Fruit fly (Drosophila melanogaster): ENCODE data around the gene beg.

beg gene

DNA sequence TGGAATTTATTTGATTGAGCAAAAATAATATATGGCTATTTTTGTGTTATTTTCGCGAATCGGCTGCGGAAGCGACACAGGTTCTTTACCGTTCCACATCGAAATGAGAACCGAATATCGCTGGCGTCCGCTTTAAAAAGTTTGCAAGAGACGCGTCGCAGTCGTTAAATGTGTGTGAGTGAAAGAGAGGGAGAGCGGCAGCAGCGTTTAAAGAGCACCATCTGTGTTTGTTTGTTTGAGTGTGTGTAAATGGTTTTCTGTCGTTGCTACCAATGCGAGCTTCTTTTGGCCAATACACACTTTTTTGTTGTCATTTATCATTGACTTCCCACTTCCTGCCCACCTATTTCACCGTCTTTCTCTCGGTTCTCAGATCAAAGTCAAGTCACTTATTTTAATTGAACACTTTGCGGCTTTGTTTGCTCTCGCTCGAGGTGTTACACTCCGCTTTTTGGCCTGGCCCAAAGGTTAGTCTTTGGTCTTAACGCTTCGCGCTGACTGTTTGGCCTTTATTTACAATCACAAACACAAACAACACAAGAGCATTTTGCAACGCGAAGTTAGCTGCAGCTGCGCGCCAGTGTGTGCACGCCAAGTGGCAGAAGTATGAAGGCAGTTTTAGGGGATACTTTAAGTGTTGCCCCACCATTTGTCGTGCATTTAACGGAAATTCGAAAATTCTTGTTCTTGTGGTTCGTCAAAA is 23.3 kb upstream of the beg start, which contains the start of gene CG3764:
CG3764 (minus strand) TSS at position 549 of the 703 bp plus-strand sequence.
- TF ChIP-seq CG32264 (GFP tag; optimal IDR thresholded peaks at IDR 0.05) (no peak), dmrt93B (GFP tag; optimal IDR thresholded peaks at IDR 0.05) (peak; percentile 79), br (GFP tag; optimal IDR thresholded peaks at IDR 0.05) (peak; percentile 65), CG9705 (GFP tag; optimal IDR thresholded peaks at IDR 0.05) (peak; percentile 77), dl (GFP tag; optimal IDR thresholded peaks at IDR 0.05; ENCODE audit: insufficient read depth in 1 of 2, partially characterized antibody in 2 of 2) (peak; percentile 71 to 86), Dif (GFP tag; optimal IDR thresholded peaks at IDR 0.05; ENCODE audit: partially characterized antibody) (peak; percentile 88), Rel (GFP tag; optimal IDR thresholded peaks at IDR 0.05) (peak; percentile 60), Rel (tag; optimal IDR thresholded peaks at IDR 0.05) (peak; percentile 80), lola (GFP tag; optimal IDR thresholded peaks at IDR 0.05) (no peak), dsf (GFP tag; optimal IDR thresholded peaks at IDR 0.05; ENCODE audit: borderline replicate concordance) (peak; percentile 12), HLH106 (tag; optimal IDR thresholded peaks at IDR 0.05) (peak; percentile 69), psq (GFP tag; optimal IDR thresholded peaks at IDR 0.05) (peak; percentile 61), foxo (GFP tag; optimal IDR thresholded peaks at IDR 0.05) (peak in 1 of 2 experiments; percentile 60), woc (GFP tag; optimal IDR thresholded peaks at IDR 0.05) (no peak), Dfd (GFP tag; optimal IDR thresholded peaks at IDR 0.05) (no peak), OdsH (GFP tag; optimal IDR thresholded peaks at IDR 0.05) (peak; percentile 58), ey (GFP tag; optimal IDR thresholded peaks at IDR 0.05) (peak; percentile 33), Hnf4 (GFP tag; optimal IDR thresholded peaks at IDR 0.05) (no peak), Hr83 (GFP tag; optimal IDR thresholded peaks at IDR 0.05; ENCODE audit: poor library complexity, severe bottlenecking) (peak; percentile 83), rgr (GFP tag; optimal IDR thresholded peaks at IDR 0.05) (peak; percentile 86), fru (GFP tag; optimal IDR thresholded peaks at IDR 0.05) (peak; percentile 56), Sp1 (GFP tag; optimal IDR thresholded peaks at IDR 0.05) (peak; percentile 69), usp (GFP tag; optimal IDR thresholded peaks at IDR 0.05) (no peak), Myc (optimal IDR thresholded peaks at IDR 0.05) (no peak), N (GFP tag; optimal IDR thresholded peaks at IDR 0.05) (no peak), Hr78 (GFP tag; optimal IDR thresholded peaks at IDR 0.05) (no peak), jim (GFP tag; optimal IDR thresholded peaks at IDR 0.05) (no peak), h (GFP tag; optimal IDR thresholded peaks at IDR 0.05) (peak; percentile 75)

DNA sequence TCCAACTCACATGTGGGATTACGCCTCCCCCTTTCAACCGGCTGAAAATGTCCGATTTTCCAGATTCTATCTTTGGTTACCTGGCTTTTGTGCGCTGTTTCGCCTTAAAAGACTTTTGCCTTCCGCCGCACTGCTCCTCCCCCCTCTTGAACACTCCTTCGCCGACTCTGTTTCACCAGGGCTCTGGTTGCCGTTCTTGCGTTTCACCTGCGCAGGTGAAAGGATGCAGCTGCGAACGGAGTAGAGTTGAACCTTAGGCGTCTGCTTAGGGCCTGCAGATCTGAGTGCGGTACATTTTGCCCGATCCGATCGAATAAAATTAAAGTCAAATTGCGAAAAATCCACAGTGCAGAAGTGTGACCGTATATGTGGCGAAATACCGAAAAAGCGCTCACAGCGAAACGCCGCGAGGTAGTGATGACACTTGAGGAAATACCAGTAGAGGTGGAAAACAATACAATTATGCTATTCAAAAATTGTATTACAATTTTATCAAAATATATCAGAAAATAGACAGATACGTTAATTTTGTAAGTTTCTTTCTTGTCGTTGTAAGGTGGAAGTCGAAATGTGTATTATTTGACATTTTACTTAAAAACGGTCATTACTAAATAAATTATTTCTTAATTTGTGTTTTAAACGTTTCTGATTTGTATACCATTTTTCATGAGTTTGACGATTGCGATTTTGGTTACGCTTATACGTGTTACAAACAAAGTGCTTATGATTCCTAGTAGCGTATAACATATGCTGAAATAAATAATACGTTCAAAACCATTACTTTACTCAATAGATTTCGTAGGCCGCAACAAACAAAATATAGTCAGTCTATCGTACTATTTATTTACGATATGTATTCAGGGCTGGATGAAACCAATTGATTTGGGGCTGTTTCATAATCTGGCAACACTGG is 19.5 kb upstream of the beg start, which contains the start of the genes CG6664 and CG7728:
CG6664 (minus strand) TSS at position 518 of the 913 bp plus-strand sequence.
CG7728 (plus strand) TSS at position 874 of the 913 bp plus-strand sequence.
- no peak for TF ChIP-seq Mio (GFP tag; optimal IDR thresholded peaks at IDR 0.05)
- TF ChIP-seq br (GFP tag; optimal IDR thresholded peaks at IDR 0.05) = peak; percentile 5
- no peak for TF ChIP-seq Dif (GFP tag; optimal IDR thresholded peaks at IDR 0.05; ENCODE audit: partially characterized antibody)
- no peak for TF ChIP-seq CG32264 (GFP tag; optimal IDR thresholded peaks at IDR 0.05)
- TF ChIP-seq ey (GFP tag; optimal IDR thresholded peaks at IDR 0.05) = peak; percentile 47
- TF ChIP-seq Hr83 (GFP tag; optimal IDR thresholded peaks at IDR 0.05; ENCODE audit: poor library complexity, severe bottlenecking) = peak; percentile 15
- TF ChIP-seq usp (GFP tag; optimal IDR thresholded peaks at IDR 0.05) = no peak
- TF ChIP-seq Abd-B (GFP tag; optimal IDR thresholded peaks at IDR 0.05) = no peak
- TF ChIP-seq dsf (GFP tag; optimal IDR thresholded peaks at IDR 0.05; ENCODE audit: borderline replicate concordance) = no peak
- peak; percentile 50 for TF ChIP-seq dmrt93B (GFP tag; optimal IDR thresholded peaks at IDR 0.05)
- TF ChIP-seq foxo (GFP tag; optimal IDR thresholded peaks at IDR 0.05) = peak in 1 of 2 experiments; percentile 72
- TF ChIP-seq rgr (GFP tag; optimal IDR thresholded peaks at IDR 0.05) = peak; percentile 9
- no peak for TF ChIP-seq sage (GFP tag; optimal IDR thresholded peaks at IDR 0.05)
- peak; percentile 66 for TF ChIP-seq HLH106 (tag; optimal IDR thresholded peaks at IDR 0.05)
- no peak for TF ChIP-seq Rel (GFP tag; optimal IDR thresholded peaks at IDR 0.05)
- TF ChIP-seq Rel (tag; optimal IDR thresholded peaks at IDR 0.05) = peak; percentile 40
- TF ChIP-seq pan (optimal IDR thresholded peaks at IDR 0.05) = no peak
- TF ChIP-seq jim (GFP tag; optimal IDR thresholded peaks at IDR 0.05) = peak; percentile 4
- TF ChIP-seq OdsH (GFP tag; optimal IDR thresholded peaks at IDR 0.05) = peak; percentile 44
- no peak for TF ChIP-seq lola (GFP tag; optimal IDR thresholded peaks at IDR 0.05)
- TF ChIP-seq GATAd (GFP tag; optimal IDR thresholded peaks at IDR 0.05) = no peak
- TF ChIP-seq Dfd (GFP tag; optimal IDR thresholded peaks at IDR 0.05) = no peak
- peak; percentile 23 for TF ChIP-seq Myc (optimal IDR thresholded peaks at IDR 0.05)
- TF ChIP-seq Sp1 (GFP tag; optimal IDR thresholded peaks at IDR 0.05) = peak; percentile 56
- TF ChIP-seq woc (GFP tag; optimal IDR thresholded peaks at IDR 0.05) = peak; percentile 84
- no peak for TF ChIP-seq CG9705 (GFP tag; optimal IDR thresholded peaks at IDR 0.05)
- peak; percentile 47 for TF ChIP-seq psq (GFP tag; optimal IDR thresholded peaks at IDR 0.05)
- no peak for TF ChIP-seq Jra (GFP tag; optimal IDR thresholded peaks at IDR 0.05)
- TF ChIP-seq h (GFP tag; optimal IDR thresholded peaks at IDR 0.05) = peak; percentile 34
- no peak for TF ChIP-seq tai (GFP tag; optimal IDR thresholded peaks at IDR 0.05)
- TF ChIP-seq Hr78 (GFP tag; optimal IDR thresholded peaks at IDR 0.05) = no peak
- no peak for TF ChIP-seq fru (GFP tag; optimal IDR thresholded peaks at IDR 0.05)
- TF ChIP-seq dl (GFP tag; optimal IDR thresholded peaks at IDR 0.05; ENCODE audit: insufficient read depth in 1 of 2, partially characterized antibody in 2 of 2) = no peak
- no peak for TF ChIP-seq CrebA (GFP tag; optimal IDR thresholded peaks at IDR 0.05; ENCODE audit: borderline replicate concordance)
- TF ChIP-seq Vsx2 (GFP tag; optimal IDR thresholded peaks at IDR 0.05; ENCODE audit: partially characterized antibody) = no peak
- no peak for TF ChIP-seq Hnf4 (GFP tag; optimal IDR thresholded peaks at IDR 0.05)
- TF ChIP-seq sv (GFP tag; optimal IDR thresholded peaks at IDR 0.05) = peak; percentile 38
- TF ChIP-seq brk (GFP tag; optimal IDR thresholded peaks at IDR 0.05) = no peak
- no peak for TF ChIP-seq N (GFP tag; optimal IDR thresholded peaks at IDR 0.05)
